Worm (Caenorhabditis elegans) whole organism, L4/young adult: Measurements from ENCODE around the gene lido-1.

Source experiments
- W03F9.2 ChIP-seq: fragments of 150-350 bp; optimal IDR thresholded peaks from 2 replicates; lab custom pipeline; 2014; ENCODE audit warnings: missing biosample characterization, missing genetic modification characterization
- dao-5 ChIP-seq: sonication (generic microtip); optimal IDR thresholded peaks from 2 replicates; lab custom pipeline; 2016; ENCODE audit warnings: missing genotype, missing genetic modification characterization, moderate library complexity, missing compliant biosample characterization
- him-1 ChIP-seq: sonication (generic microtip); optimal IDR thresholded peaks from 2 replicates; lab custom pipeline; 2016; ENCODE audit warnings: missing genotype, missing genetic modification reagents, missing genetic modification characterization, missing compliant biosample characterization

DNA sequence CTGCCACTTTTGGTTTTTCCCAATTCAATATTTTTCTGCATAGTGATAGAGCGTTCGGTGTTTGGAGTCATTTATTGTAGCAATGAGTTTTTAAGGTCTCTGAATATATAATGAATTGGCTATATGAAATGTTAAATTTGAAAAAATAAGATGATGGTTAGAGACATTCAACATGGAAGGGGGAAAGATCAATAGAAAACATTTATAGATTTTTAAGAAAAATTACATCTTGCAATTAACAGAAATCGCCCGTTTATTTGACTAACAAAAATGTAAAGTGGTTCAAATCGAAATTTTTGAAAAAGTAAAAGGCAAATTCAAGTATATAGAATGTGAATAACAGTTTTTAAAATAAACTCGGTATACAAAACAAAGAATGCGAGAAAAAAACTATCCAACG is 14.2 kb upstream of the lido-1 start, which contains the start of gene lido-5:
- TF ChIP-seq dao-5 (tag; lab: Kevin White, UChicago) (no peak), him-1 (no peak), W03F9.2 (tag; lab: Kevin White, UChicago) (no peak)
